Worm (Caenorhabditis elegans) whole organism, L4 larva: Measurements from ENCODE around the gene nfx-1.

Experiments
- F26F4.8 ChIP-seq: fragments of 200-800 bp; sonication (Bioruptor generic); conservative IDR thresholded peaks from 2 replicates; pipeline ENCODE4 v1.3.6; 2022; ENCODE audit warnings: missing genetic modification characterization, missing compliant biosample characterization
- T26A8.4 ChIP-seq: fragments of 200-800 bp; sonication (Bioruptor generic); IDR thresholded peaks from 2 replicates; pipeline ENCODE4 v1.3.6; 2022; ENCODE audit warnings: missing genetic modification characterization, missing compliant biosample characterization
- duxl-1 ChIP-seq: sonication (generic microtip); optimal IDR thresholded peaks from 2 replicates; lab custom pipeline; 2016; ENCODE audit warnings: mild to moderate bottlenecking, missing genetic modification characterization, moderate library complexity, missing compliant biosample characterization; ENCODE audit not compliant: poor library complexity
- lsy-2 ChIP-seq, 2 experiments: fragments of 150-350 bp in 1 of 2; sonication (generic microtip) in 1 of 2; optimal IDR thresholded peaks; 2 replicates each; lab custom pipeline; 2014 to 2017; ENCODE audit warnings: missing biosample characterization in 2 of 2, missing genetic modification characterization in 2 of 2
- snpc-4 ChIP-seq: fragments of 150-350 bp; optimal IDR thresholded peaks from 2 replicates; lab custom pipeline; 2014; ENCODE audit warnings: missing biosample characterization, missing genetic modification characterization
- unc-39 ChIP-seq: sonication (generic microtip); optimal IDR thresholded peaks from 2 replicates; lab custom pipeline; 2017; ENCODE audit warnings: missing biosample characterization, missing genetic modification characterization
- ztf-7 ChIP-seq: fragments of 150-350 bp; optimal IDR thresholded peaks from 2 replicates; lab custom pipeline; 2014; ENCODE audit warnings: missing biosample characterization, missing genetic modification characterization

DNA sequence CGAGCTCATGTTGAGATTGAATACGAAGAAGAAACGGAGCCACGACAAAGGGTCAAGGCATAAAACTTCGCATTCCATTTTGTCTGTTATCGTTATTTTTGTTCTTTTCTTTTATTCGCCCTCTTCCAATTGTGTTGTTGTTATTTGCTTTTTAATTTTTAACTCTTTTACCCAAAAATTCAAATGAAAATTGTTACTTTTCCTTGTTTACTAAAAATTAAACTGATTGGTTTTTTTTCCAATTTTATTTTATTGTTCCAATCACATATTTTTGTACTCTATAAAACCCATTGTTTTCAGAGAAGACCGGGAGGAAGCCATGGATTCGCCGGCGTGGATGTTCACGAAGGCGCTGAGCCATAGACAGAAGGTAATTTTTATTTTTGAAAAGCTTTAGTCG lies 5.3 kb downstream of the nfx-1 start, which contains the start of gene C16A3.5:
- no peak for TF ChIP-seq snpc-4 (tag; lab: Kevin White, UChicago)
- TF ChIP-seq F26F4.8 (GFP tag; lab: Robert Waterston, UW): no peak
- TF ChIP-seq duxl-1 (tag; lab: Kevin White, UChicago): no peak
- TF ChIP-seq lsy-2 (tag; optimal IDR thresholded peaks at IDR 0.05; lab: Kevin White, UChicago): no peak
- TF ChIP-seq unc-39: no peak
- TF ChIP-seq ztf-7 (tag; lab: Kevin White, UChicago): no peak
- no peak for TF ChIP-seq T26A8.4 (GFP tag; lab: Robert Waterston, UW)
